Worm (Caenorhabditis elegans) whole organism, mixed stage, embryonic: ENCODE data around the gene asns-2.

Experiments
- blmp-1 ChIP-seq: fragments of 150-350 bp; optimal IDR thresholded peaks from 2 replicates; lab custom pipeline; 2014; ENCODE audit warnings: missing biosample characterization, missing genetic modification characterization
- elt-1 ChIP-seq: sonication (generic microtip); optimal IDR thresholded peaks from 2 replicates; lab custom pipeline; 2017; ENCODE audit warnings: missing genetic modification characterization, mild to moderate bottlenecking, missing compliant biosample characterization, antibody characterized with exemption, moderate library complexity, borderline replicate concordance; ENCODE audit not compliant: insufficient read depth
- nhr-12 ChIP-seq: fragments of 150-350 bp; optimal IDR thresholded peaks from 2 replicates; lab custom pipeline; 2014; ENCODE audit warnings: missing biosample characterization, missing genetic modification characterization
- pha-4 ChIP-seq: fragments of 150-350 bp; optimal IDR thresholded peaks from 2 replicates; lab custom pipeline; 2018; ENCODE audit warnings: missing biosample characterization, missing genetic modification reagents, missing genetic modification characterization
- snpc-4 ChIP-seq: fragments of 150-350 bp; optimal IDR thresholded peaks from 2 replicates; lab custom pipeline; 2014; ENCODE audit warnings: missing biosample characterization, missing genetic modification characterization
- unc-120 ChIP-seq: sonication (generic microtip); optimal IDR thresholded peaks from 2 replicates; lab custom pipeline; 2017; ENCODE audit warnings: missing genetic modification characterization, missing compliant biosample characterization; ENCODE audit not compliant: poor library complexity, severe bottlenecking
- unc-39 ChIP-seq: fragments of 150-350 bp; optimal IDR thresholded peaks from 2 replicates; lab custom pipeline; 2014; ENCODE audit warnings: missing biosample characterization, missing genetic modification characterization
- unc-62 ChIP-seq: fragments of 150-350 bp; optimal IDR thresholded peaks from 2 replicates; lab custom pipeline; 2014; ENCODE audit warnings: missing biosample characterization, missing genetic modification reagents, missing genetic modification characterization
- ztf-11 ChIP-seq: fragments of 150-350 bp; optimal IDR thresholded peaks from 2 replicates; lab custom pipeline; 2014; ENCODE audit warnings: missing biosample characterization, missing genetic modification characterization

DNA sequence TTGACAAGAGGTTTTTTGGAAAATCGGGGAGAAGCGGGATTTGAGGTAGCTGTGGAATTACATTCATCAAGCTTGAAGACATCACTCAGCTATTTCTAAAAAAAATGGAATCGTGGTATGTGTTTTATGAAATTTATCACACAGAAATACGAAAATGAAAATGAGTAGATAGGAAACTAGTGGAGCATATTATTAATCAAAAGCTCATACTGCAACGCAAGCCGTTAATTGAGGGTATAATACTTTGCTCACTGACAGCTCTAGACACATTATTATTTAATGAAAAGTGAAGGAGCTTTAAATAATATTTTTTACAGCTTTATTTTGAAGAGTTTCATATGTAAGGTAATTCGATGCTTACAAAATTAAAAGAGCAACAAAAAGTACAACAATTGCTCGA lies 7.8 kb downstream of the asns-2 start, which contains the start of gene M02D8.7:
- TF ChIP-seq pha-4 (tag; lab: Kevin White, UChicago) (no peak), ztf-11 (tag; lab: Kevin White, UChicago) (no peak), unc-39 (tag; lab: Kevin White, UChicago) (no peak), nhr-12 (tag; lab: Kevin White, UChicago) (no peak), blmp-1 (tag; lab: Kevin White, UChicago) (no peak), unc-120 (tag; lab: Kevin White, UChicago) (no peak), elt-1 (tag; lab: Kevin White, UChicago) (no peak), snpc-4 (tag; lab: Kevin White, UChicago) (no peak), unc-62 (no peak)
